Fruit fly (Drosophila melanogaster) whole organism, embryonic: ENCODE measurements around the gene Cyt-c-p.
A peak's percentile ranks its signal among the peaks of the same experiment; 100 is the strongest.

Experiments used
- Awh ChIP-seq: fragments of 200-800 bp; sonication (Bioruptor generic); IDR thresholded peaks from 2 replicates; pipeline ENCODE4, ENCODE4 v1.3.6; 2022; ENCODE audit warnings: missing biosample characterization, missing genetic modification characterization
- BtbVII ChIP-seq: fragments of 200-800 bp; sonication (Bioruptor generic); optimal IDR thresholded peaks from 3 replicates; lab custom pipeline; 2017; ENCODE audit warnings: missing biosample characterization, mild to moderate bottlenecking, missing genetic modification characterization
- C15 ChIP-seq: fragments of 200-800 bp; sonication (Bioruptor generic); IDR thresholded peaks from 3 replicates; pipeline ENCODE4 v1.3.6; 2022; ENCODE audit warnings: missing biosample characterization, missing genetic modification characterization
- CG10654 ChIP-seq: fragments of 200-800 bp; sonication (Bioruptor generic); optimal IDR thresholded peaks from 2 replicates; lab custom pipeline; 2016; ENCODE audit warnings: missing biosample characterization, missing genetic modification characterization
- CG12219 ChIP-seq: fragments of 200-800 bp; sonication (Bioruptor generic); optimal IDR thresholded peaks from 3 replicates; lab custom pipeline; 2018; ENCODE audit warnings: missing biosample characterization, mild to moderate bottlenecking, missing genetic modification characterization
- CG13123 ChIP-seq: fragments of 200-800 bp; sonication (Bioruptor generic); optimal IDR thresholded peaks from 2 replicates; lab custom pipeline; 2016; ENCODE audit warnings: missing biosample characterization, missing genetic modification characterization
- CG14050 ChIP-seq: fragments of 200-800 bp; sonication (Bioruptor generic); IDR thresholded peaks from 3 replicates; pipeline ENCODE4 v1.3.6; 2022; ENCODE audit warnings: missing biosample characterization, missing genetic modification characterization
- CG16779 ChIP-seq: fragments of 200-800 bp; sonication (Bioruptor generic); IDR thresholded peaks from 2 replicates; pipeline ENCODE4 v1.3.6; 2022; ENCODE audit warnings: missing biosample characterization, missing genetic modification characterization
- CG2120 ChIP-seq: fragments of 200-800 bp; sonication (Bioruptor generic); optimal IDR thresholded peaks from 3 replicates; lab custom pipeline; 2016; ENCODE audit warnings: missing biosample characterization, missing genetic modification characterization
- CG31441 ChIP-seq: fragments of 200-800 bp; sonication (Bioruptor generic); IDR thresholded peaks from 2 replicates; pipeline ENCODE4 v1.3.6; 2022; ENCODE audit warnings: missing biosample characterization, missing genetic modification characterization
- CG32767 ChIP-seq: fragments of 200-800 bp; sonication (Bioruptor generic); IDR thresholded peaks from 2 replicates; pipeline ENCODE4 v1.3.6; 2022; ENCODE audit warnings: missing biosample characterization, missing genetic modification characterization
- CG42726 ChIP-seq: fragments of 200-800 bp; sonication (Bioruptor generic); IDR thresholded peaks from 2 replicates; pipeline ENCODE4 v1.3.6; 2022; ENCODE audit warnings: missing biosample characterization, missing genetic modification characterization; ENCODE audit not compliant: partially characterized antibody
- CG4360 ChIP-seq: fragments of 200-800 bp; sonication (Bioruptor generic); IDR thresholded peaks from 2 replicates; pipeline ENCODE4 v1.3.6; 2022; ENCODE audit warnings: missing biosample characterization, missing genetic modification characterization
- CG4424 ChIP-seq: fragments of 200-800 bp; sonication (Bioruptor generic); optimal IDR thresholded peaks from 3 replicates; lab custom pipeline; 2016; ENCODE audit warnings: missing biosample characterization, missing genetic modification characterization
- CG4617 ChIP-seq: fragments of 200-800 bp; sonication (Bioruptor generic); optimal IDR thresholded peaks from 3 replicates; lab custom pipeline; 2016; ENCODE audit warnings: missing biosample characterization, missing genetic modification characterization, borderline replicate concordance
- CG5953 ChIP-seq: fragments of 200-800 bp; sonication (Bioruptor generic); IDR thresholded peaks from 2 replicates; pipeline ENCODE4 v1.3.6; 2022; ENCODE audit warnings: missing biosample characterization, missing genetic modification characterization
- CG6813 ChIP-seq: fragments of 200-800 bp; sonication (Bioruptor generic); optimal IDR thresholded peaks from 2 replicates; lab custom pipeline; 2017; ENCODE audit warnings: missing biosample characterization, missing genetic modification characterization, mild to moderate bottlenecking, moderate library complexity, missing genetic modification reagents
- CG7271 ChIP-seq: fragments of 200-800 bp; sonication (Bioruptor generic); optimal IDR thresholded peaks from 2 replicates; lab custom pipeline; 2018; ENCODE audit warnings: missing biosample characterization, mild to moderate bottlenecking, missing genetic modification characterization, moderate library complexity
- CG7372 ChIP-seq: fragments of 200-800 bp; sonication (Bioruptor generic); IDR thresholded peaks from 2 replicates; pipeline ENCODE4 v1.3.6; 2022; ENCODE audit warnings: missing biosample characterization, missing genetic modification characterization
- CG7745 ChIP-seq: fragments of 200-800 bp; sonication (Bioruptor generic); optimal IDR thresholded peaks from 2 replicates; lab custom pipeline; 2018; ENCODE audit warnings: missing biosample characterization, mild to moderate bottlenecking, missing genetic modification characterization, moderate library complexity
- CG8388 ChIP-seq: fragments of 200-800 bp; sonication (Bioruptor generic); optimal IDR thresholded peaks from 2 replicates; lab custom pipeline; 2019; ENCODE audit warnings: missing biosample characterization, mild to moderate bottlenecking, missing genetic modification characterization, moderate library complexity
- CG8765 ChIP-seq: fragments of 200-800 bp; sonication (Bioruptor generic); IDR thresholded peaks from 2 replicates; pipeline ENCODE4 v1.3.6; 2022; ENCODE audit warnings: missing biosample characterization, missing genetic modification characterization
- D19A ChIP-seq: fragments of 200-800 bp; optimal IDR thresholded peaks from 3 replicates; lab custom pipeline; 2019; ENCODE audit warnings: missing biosample characterization, mild to moderate bottlenecking, missing genetic modification characterization, moderate library complexity
- Doc3 ChIP-seq: fragments of 200-800 bp; sonication (Bioruptor generic); IDR thresholded peaks from 3 replicates; pipeline ENCODE4 v1.3.6; 2022; ENCODE audit warnings: missing biosample characterization, missing genetic modification characterization; ENCODE audit not compliant: partially characterized antibody
- Dref ChIP-seq: fragments of 200-800 bp; sonication (Bioruptor generic); IDR thresholded peaks from 2 replicates; pipeline ENCODE4 v1.3.6; 2022; ENCODE audit warnings: missing biosample characterization, missing genetic modification characterization
- Ets97D ChIP-seq: fragments of 200-800 bp; sonication (Bioruptor generic); optimal IDR thresholded peaks from 3 replicates; lab custom pipeline; 2016; ENCODE audit warnings: missing biosample characterization, missing genetic modification characterization
- Fer2 ChIP-seq: fragments of 200-800 bp; sonication (Bioruptor generic); optimal IDR thresholded peaks from 2 replicates; lab custom pipeline; 2018; ENCODE audit warnings: missing biosample characterization, mild to moderate bottlenecking, missing genetic modification characterization, moderate library complexity
- Gsc ChIP-seq: fragments of 200-800 bp; sonication (Bioruptor generic); IDR thresholded peaks from 2 replicates; pipeline ENCODE4 v1.3.6; 2022; ENCODE audit warnings: missing biosample characterization, missing genetic modification characterization
- Hmx ChIP-seq: fragments of 200-800 bp; sonication (Bioruptor generic); optimal IDR thresholded peaks from 2 replicates; lab custom pipeline; 2016; ENCODE audit warnings: missing biosample characterization, missing genetic modification characterization
- Hr51 ChIP-seq, 2 experiments: fragments of 200-800 bp; sonication (Bioruptor generic); optimal IDR thresholded peaks; 2 replicates in 1 of 2; 3 replicates in 1 of 2; lab custom pipeline; 2016 to 2018; ENCODE audit warnings: missing biosample characterization in 2 of 2, missing genetic modification characterization in 2 of 2, mild to moderate bottlenecking in 1 of 2, moderate library complexity in 1 of 2
- Ptx1 ChIP-seq: fragments of 200-800 bp; sonication (Bioruptor generic); IDR thresholded peaks from 2 replicates; pipeline ENCODE4 v1.3.6; 2022; ENCODE audit warnings: missing biosample characterization, missing genetic modification characterization
- Sox102F ChIP-seq: fragments of 200-800 bp; sonication (Bioruptor generic); optimal IDR thresholded peaks from 2 replicates; lab custom pipeline; 2018; ENCODE audit warnings: missing biosample characterization, mild to moderate bottlenecking, missing genetic modification characterization, moderate library complexity
- chif ChIP-seq, 2 experiments: fragments of 200-800 bp; sonication (Bioruptor generic); optimal IDR thresholded peaks; 3 replicates each; lab custom pipeline; 2016; ENCODE audit warnings: missing biosample characterization in 2 of 2, missing genetic modification characterization in 2 of 2
- corto ChIP-seq: fragments of 200-800 bp; sonication (Bioruptor generic); optimal IDR thresholded peaks from 2 replicates; lab custom pipeline; 2016; ENCODE audit warnings: missing biosample characterization, mild to moderate bottlenecking, missing genetic modification characterization, moderate library complexity
- da ChIP-seq: fragments of 200-800 bp; sonication (Bioruptor generic); optimal IDR thresholded peaks from 2 replicates; lab custom pipeline; 2016; ENCODE audit warnings: missing biosample characterization, missing genetic modification characterization
- dmrt11E ChIP-seq: fragments of 200-800 bp; sonication (Bioruptor generic); optimal IDR thresholded peaks from 3 replicates; lab custom pipeline; 2018; ENCODE audit warnings: missing biosample characterization, mild to moderate bottlenecking, missing genetic modification characterization, moderate library complexity
- eve ChIP-seq, 2 experiments: fragments of >200 bp; optimal IDR thresholded peaks; 2 replicates each; lab custom pipeline; 2017; ENCODE audit warnings: missing biosample characterization in 2 of 2, missing genetic modification characterization in 2 of 2
- gce ChIP-seq: fragments of 200-800 bp; sonication (Bioruptor generic); IDR thresholded peaks from 3 replicates; pipeline ENCODE4 v1.3.6; 2022; ENCODE audit warnings: missing biosample characterization, missing genetic modification characterization
- gem ChIP-seq: fragments of 200-800 bp; sonication (Bioruptor generic); optimal IDR thresholded peaks from 2 replicates; lab custom pipeline; 2019; ENCODE audit warnings: missing biosample characterization, mild to moderate bottlenecking, missing genetic modification characterization, moderate library complexity
- gfzf ChIP-seq: fragments of 200-800 bp; sonication (Bioruptor generic); optimal IDR thresholded peaks from 2 replicates; lab custom pipeline; 2016; ENCODE audit warnings: missing biosample characterization, mild to moderate bottlenecking, missing genetic modification characterization, moderate library complexity
- mam ChIP-seq: fragments of 200-800 bp; sonication (Bioruptor generic); optimal IDR thresholded peaks from 3 replicates; lab custom pipeline; 2016; ENCODE audit warnings: missing biosample characterization, missing genetic modification characterization
- nerfin-2 ChIP-seq: fragments of 200-800 bp; sonication (Bioruptor generic); IDR thresholded peaks from 2 replicates; pipeline ENCODE4 v1.3.6; 2022; ENCODE audit warnings: missing biosample characterization, missing genetic modification characterization; ENCODE audit not compliant: partially characterized antibody
- oc ChIP-seq: fragments of 200-800 bp; sonication (Bioruptor generic); optimal IDR thresholded peaks from 2 replicates; lab custom pipeline; 2018; ENCODE audit warnings: missing biosample characterization, mild to moderate bottlenecking, missing genetic modification characterization, moderate library complexity
- pb ChIP-seq: fragments of 200-800 bp; sonication (Bioruptor generic); optimal IDR thresholded peaks from 3 replicates; lab custom pipeline; 2016; ENCODE audit warnings: missing biosample characterization, missing genetic modification characterization
- prd ChIP-seq, 3 experiments: fragments of >200 bp in 2 of 3; fragments of 200-800 bp in 1 of 3; sonication (Bioruptor generic) in 1 of 3; optimal IDR thresholded peaks in 2 of 3; IDR thresholded peaks in 1 of 3; 2 replicates in 2 of 3; 3 replicates in 1 of 3; pipeline versions ENCODE4 v1.3.6 to Lab custom; 2017 to 2022; ENCODE audit warnings: missing biosample characterization in 1 of 3, missing genetic modification characterization in 1 of 3
- psq ChIP-seq: fragments of 200-800 bp; sonication (Bioruptor generic); optimal IDR thresholded peaks from 2 replicates; lab custom pipeline; 2017; ENCODE audit warnings: missing biosample characterization, missing genetic modification characterization
- salm ChIP-seq: fragments of 200-800 bp; sonication (Bioruptor generic); optimal IDR thresholded peaks from 2 replicates; lab custom pipeline; 2018; ENCODE audit warnings: missing biosample characterization, mild to moderate bottlenecking, missing genetic modification characterization
- stc ChIP-seq: fragments of 200-800 bp; sonication (Bioruptor generic); IDR thresholded peaks from 2 replicates; pipeline ENCODE4 v1.3.6; 2022; ENCODE audit warnings: missing biosample characterization, missing genetic modification characterization
- tin ChIP-seq: fragments of 200-800 bp; sonication (Bioruptor generic); optimal IDR thresholded peaks from 3 replicates; lab custom pipeline; 2016; ENCODE audit warnings: missing biosample characterization, missing genetic modification characterization
- trem ChIP-seq: fragments of 200-800 bp; optimal IDR thresholded peaks from 3 replicates; lab custom pipeline; 2019; ENCODE audit warnings: missing biosample characterization, mild to moderate bottlenecking, missing genetic modification characterization, moderate library complexity
- unpg ChIP-seq: fragments of 200-800 bp; sonication (Bioruptor generic); optimal IDR thresholded peaks from 3 replicates; lab custom pipeline; 2018; ENCODE audit warnings: missing biosample characterization, mild to moderate bottlenecking, missing genetic modification characterization, moderate library complexity

Cyt-c-p gene

dm6 chr2L:16709693-16710092 is 10.0 kb upstream of the Cyt-c-p start (continued):
- no peak for TF ChIP-seq CG42726
- no peak for TF ChIP-seq pb (GFP tag; lab: Kevin White, UChicago)
- no peak for TF ChIP-seq stc
- no peak for TF ChIP-seq Gsc (GFP tag; lab: Robert Waterston, UW)
- TF ChIP-seq CG8765 (GFP tag; lab: Robert Waterston, UW): no peak
- no peak for TF ChIP-seq Ets97D (GFP tag; lab: Kevin White, UChicago)
- TF ChIP-seq eve (GFP tag; optimal IDR thresholded peaks at IDR 0.05; lab: Kevin White, UChicago): peak in 1 of 2 experiments; percentile 84
- no peak for TF ChIP-seq CG13123 (GFP tag; lab: Kevin White, UChicago)
- TF ChIP-seq Awh: no peak
- no peak for TF ChIP-seq CG4360 (GFP tag; lab: Robert Waterston, UW)
- no peak for TF ChIP-seq CG4617 (GFP tag; lab: Kevin White, UChicago)
- TF ChIP-seq nerfin-2 (GFP tag; lab: Robert Waterston, UW): no peak
- no peak for TF ChIP-seq corto
- TF ChIP-seq Hmx (GFP tag; lab: Kevin White, UChicago): no peak
- peak; percentile 70 for TF ChIP-seq CG14050
- TF ChIP-seq BtbVII (GFP tag; lab: Kevin White, UChicago): no peak
- TF ChIP-seq CG7372: no peak
- no peak for TF ChIP-seq gfzf (GFP tag; lab: Kevin White, UChicago)
- TF ChIP-seq Ptx1 (GFP tag; lab: Robert Waterston, UW): peak; percentile 89
- peak; percentile 89 for TF ChIP-seq gem (tag; lab: Kevin White, UChicago)
- TF ChIP-seq dmrt11E (tag; lab: Kevin White, UChicago): peak; percentile 58
- no peak for TF ChIP-seq CG31441 (GFP tag; lab: Robert Waterston, UW)
- TF ChIP-seq mam (GFP tag; lab: Kevin White, UChicago): peak; percentile 5
- TF ChIP-seq prd (optimal IDR thresholded peaks at IDR 0.05; lab: Kevin White, UChicago): no peak
- TF ChIP-seq prd (GFP tag; IDR thresholded peaks at IDR 0.05; lab: Robert Waterston, UW): no peak
- TF ChIP-seq D19A (tag; lab: Kevin White, UChicago): peak; percentile 66
- TF ChIP-seq CG6813 (GFP tag; lab: Kevin White, UChicago): no peak
- 0 out of 3 replicates have a peak, but pooled peaks have one; percentile 7 for TF ChIP-seq C15 (GFP tag; lab: Robert Waterston, UW)
- TF ChIP-seq CG7271 (tag; lab: Kevin White, UChicago): no peak
- TF ChIP-seq CG8388: peak; percentile 69
- TF ChIP-seq CG12219 (GFP tag; lab: Kevin White, UChicago): peak; percentile 67
- TF ChIP-seq oc: peak; percentile 66
- peak; percentile 81 for TF ChIP-seq CG32767 (GFP tag; lab: Robert Waterston, UW)
- TF ChIP-seq unpg: peak; percentile 88
- peak; percentile 32 for TF ChIP-seq salm (tag; lab: Kevin White, UChicago)
- peak; percentile 82 for TF ChIP-seq Sox102F
- TF ChIP-seq CG5953 (GFP tag; lab: Robert Waterston, UW): peak; percentile 80
- TF ChIP-seq Doc3 (GFP tag; lab: Robert Waterston, UW): no peak
- TF ChIP-seq Dref (GFP tag; lab: Robert Waterston, UW): no peak
- no peak for TF ChIP-seq CG10654 (GFP tag; lab: Kevin White, UChicago)
- TF ChIP-seq CG16779 (GFP tag; lab: Robert Waterston, UW): no peak
- no peak for TF ChIP-seq Fer2 (tag; lab: Kevin White, UChicago)
- TF ChIP-seq tin (GFP tag; lab: Kevin White, UChicago): peak; percentile 63
- TF ChIP-seq chif (GFP tag; optimal IDR thresholded peaks at IDR 0.05; lab: Kevin White, UChicago): peak in 1 of 2 experiments; percentile 28
- TF ChIP-seq gce (GFP tag; lab: Robert Waterston, UW): no peak
- TF ChIP-seq CG4424 (GFP tag; lab: Kevin White, UChicago): no peak
- no peak for TF ChIP-seq trem (tag; lab: Kevin White, UChicago)
- TF ChIP-seq da (GFP tag; lab: Kevin White, UChicago): no peak
- peak; percentile 11 for TF ChIP-seq psq (GFP tag; lab: Kevin White, UChicago)
- TF ChIP-seq CG2120 (GFP tag; lab: Kevin White, UChicago): peak; percentile 39
- no peak for TF ChIP-seq CG7745
- TF ChIP-seq Hr51 (GFP tag; optimal IDR thresholded peaks at IDR 0.05; lab: Kevin White, UChicago): peak in 1 of 2 experiments; percentile 85
